Fruit fly (Drosophila melanogaster): ENCODE measurements around the gene sqd.
A peak's percentile ranks its signal among the peaks of the same experiment; 100 is the strongest.

Gene sqd

dm6 chr3R:13612333-13612732 lies 33.8 kb downstream of the sqd start, which contains the start of gene CG9757:
TSS of gene CG9757 (minus strand) at chr3R:13612433.
- TF ChIP-seq abd-A (tag; optimal IDR thresholded peaks at IDR 0.05) (peak; percentile 77), CG13894 (tag; optimal IDR thresholded peaks at IDR 0.05) (peak; percentile 13), TFAM (GFP tag; optimal IDR thresholded peaks at IDR 0.05) (no peak)

- TF ChIP-seq Sox102F (GFP tag; optimal IDR thresholded peaks at IDR 0.05) (no peak), sisA (GFP tag; IDR thresholded peaks at IDR 0.05) (no peak), C15 (GFP tag; IDR thresholded peaks at IDR 0.05) (no peak), CG4820 (GFP tag; optimal IDR thresholded peaks at IDR 0.05) (no peak), CG11504 (tag; optimal IDR thresholded peaks at IDR 0.05) (no peak), ham (GFP tag; IDR thresholded peaks at IDR 0.05) (no peak), CG3407 (GFP tag; optimal IDR thresholded peaks at IDR 0.05) (no peak), sim (GFP tag; IDR thresholded peaks at IDR 0.05) (no peak), CG11093 (GFP tag; IDR thresholded peaks at IDR 0.05) (no peak), fu2 (GFP tag; optimal IDR thresholded peaks at IDR 0.05) (no peak)
Measured at dm6 chr3R:13609146-13609545, 37.0 kb downstream of the sqd start, which contains the start of gene CG9759. TSS of gene CG9759 (minus strand) at chr3R:13609246.

dm6 chr3R:13600539-13600938 lies 45.6 kb downstream of the sqd start:
- peak; percentile 46 for TF ChIP-seq sisA (GFP tag; IDR thresholded peaks at IDR 0.05)
- peak; percentile 32; the same call in 1 of the 2 replicates for TF ChIP-seq CG9932 (GFP tag; IDR thresholded peaks at IDR 0.05)
- no peak for TF ChIP-seq Sin3A (optimal IDR thresholded peaks at IDR 0.05)
- TF ChIP-seq CG4404 (GFP tag; IDR thresholded peaks at IDR 0.05), result peak; percentile 21; the same call in 1 of the 2 replicates
- TF ChIP-seq CG7357 (GFP tag; IDR thresholded peaks at IDR 0.05), result peak; percentile 38; the same call in 1 of the 3 replicates
- TF ChIP-seq pan (optimal IDR thresholded peaks at IDR 0.05), result no peak
- TF ChIP-seq pan (GFP tag; optimal IDR thresholded peaks at IDR 0.05 in 1 of 2, IDR thresholded peaks at IDR 0.05 in 1 of 2), result peak in 1 of 2 experiments; percentile 15
- TF ChIP-seq sens (GFP tag), result peak; percentile 48
- 0 out of 2 replicates have a peak, but pooled peaks have one; percentile 14 for TF ChIP-seq CG3847 (GFP tag; IDR thresholded peaks at IDR 0.05)
- peak; percentile 58; the same call in 1 of the 3 replicates for TF ChIP-seq dysf (GFP tag; IDR thresholded peaks at IDR 0.05)
- TF ChIP-seq Rfx (GFP tag; IDR thresholded peaks at IDR 0.05), result peak; percentile 44; the same call in 1 of the 2 replicates
- TF ChIP-seq zen (tag; optimal IDR thresholded peaks at IDR 0.05), result no peak
- TF ChIP-seq CG30020 (tag; optimal IDR thresholded peaks at IDR 0.05), result no peak
- TF ChIP-seq CG31441 (GFP tag; IDR thresholded peaks at IDR 0.05), result peak; percentile 37; the same call in 1 of the 2 replicates
- TF ChIP-seq Nf-YC (tag; optimal IDR thresholded peaks at IDR 0.05), result no peak
- 0 out of 3 replicates have a peak, but pooled peaks have one; percentile 31 for TF ChIP-seq CG17361 (GFP tag; IDR thresholded peaks at IDR 0.05)
- TF ChIP-seq eyg (GFP tag; optimal IDR thresholded peaks at IDR 0.05), result no peak
- TF ChIP-seq CG17385 (GFP tag; optimal IDR thresholded peaks at IDR 0.05), result peak; percentile 25
- peak; percentile 18 for TF ChIP-seq CG17359 (tag; optimal IDR thresholded peaks at IDR 0.05)
- TF ChIP-seq gem (tag; optimal IDR thresholded peaks at IDR 0.05), result peak; percentile 61
- peak; percentile 41 for TF ChIP-seq slbo (GFP tag; IDR thresholded peaks at IDR 0.05)
- no peak for TF ChIP-seq usp (GFP tag; optimal IDR thresholded peaks at IDR 0.05)
- TF ChIP-seq CG4707 (GFP tag; optimal IDR thresholded peaks at IDR 0.05), result no peak
- no peak for TF ChIP-seq CG6854 (GFP tag; optimal IDR thresholded peaks at IDR 0.05)
- peak; percentile 7 for TF ChIP-seq CG15269 (tag; optimal IDR thresholded peaks at IDR 0.05)
- peak; percentile 52 for TF ChIP-seq Meics (GFP tag; optimal IDR thresholded peaks at IDR 0.05)
- peak; percentile 14 for TF ChIP-seq Xbp1 (GFP tag; optimal IDR thresholded peaks at IDR 0.05)
- peak; percentile 1 for TF ChIP-seq nmo (GFP tag; optimal IDR thresholded peaks at IDR 0.05)
- TF ChIP-seq Dbx (GFP tag; IDR thresholded peaks at IDR 0.05), result 0 out of 3 replicates have a peak, but pooled peaks have one; percentile 41
- TF ChIP-seq CG13296 (GFP tag; optimal IDR thresholded peaks at IDR 0.05), result peak; percentile 28
- TF ChIP-seq wek (GFP tag; optimal IDR thresholded peaks at IDR 0.05), result no peak
- TF ChIP-seq ERR (GFP tag; optimal IDR thresholded peaks at IDR 0.05), result no peak
- no peak for TF ChIP-seq Ada2b (GFP tag; IDR thresholded peaks at IDR 0.05)
- no peak for TF ChIP-seq jigr1 (GFP tag; IDR thresholded peaks at IDR 0.05)
- peak; percentile 24 for TF ChIP-seq Fer3 (tag; optimal IDR thresholded peaks at IDR 0.05)
- peak; percentile 32 for TF ChIP-seq CG9727 (GFP tag; optimal IDR thresholded peaks at IDR 0.05)
- peak; percentile 49 for TF ChIP-seq Hmr (GFP tag; optimal IDR thresholded peaks at IDR 0.05)
